Worm (Caenorhabditis elegans) whole organism, L2 larva: Measurements from ENCODE around the gene F09G2.1.

ENCODE experiments used
- gmeb-1 ChIP-seq: fragments of 150-350 bp; optimal IDR thresholded peaks from 2 replicates; lab custom pipeline; 2014; ENCODE audit warnings: missing biosample characterization, missing genetic modification characterization
- lin-13 ChIP-seq: fragments of 150-350 bp; optimal IDR thresholded peaks from 2 replicates; lab custom pipeline; 2014; ENCODE audit warnings: missing biosample characterization, missing genetic modification reagents, missing genetic modification characterization
- lsy-2 ChIP-seq, 2 experiments: fragments of 150-350 bp in 1 of 2; sonication (generic microtip) in 1 of 2; optimal IDR thresholded peaks; 2 replicates each; lab custom pipeline; 2014 to 2017; ENCODE audit warnings: missing biosample characterization in 2 of 2, missing genetic modification characterization in 2 of 2
- mab-5 ChIP-seq: fragments of 150-350 bp; optimal IDR thresholded peaks from 2 replicates; lab custom pipeline; 2014; ENCODE audit warnings: missing biosample characterization, missing genetic modification characterization
- skn-1 ChIP-seq: sonication (generic microtip); optimal IDR thresholded peaks from 2 replicates; lab custom pipeline; 2017; ENCODE audit warnings: missing biosample characterization, missing genetic modification characterization
- snpc-4 ChIP-seq: fragments of 150-350 bp; optimal IDR thresholded peaks from 2 replicates; lab custom pipeline; 2014; ENCODE audit warnings: missing biosample characterization, missing genetic modification characterization
- unc-55 ChIP-seq: fragments of 150-350 bp; sonication (generic microtip); optimal IDR thresholded peaks from 3 replicates; lab custom pipeline; 2014; ENCODE audit warnings: missing biosample characterization, missing genetic modification reagents, missing genetic modification characterization
- unc-62 ChIP-seq: fragments of 150-350 bp; optimal IDR thresholded peaks from 2 replicates; lab custom pipeline; 2014; ENCODE audit warnings: missing biosample characterization, missing genetic modification reagents, missing genetic modification characterization
- zag-1 ChIP-seq: fragments of 150-350 bp; optimal IDR thresholded peaks from 2 replicates; lab custom pipeline; 2014; ENCODE audit warnings: missing biosample characterization, missing genetic modification characterization
- ztf-4 ChIP-seq: fragments of 150-350 bp; optimal IDR thresholded peaks from 2 replicates; lab custom pipeline; 2014; ENCODE audit warnings: missing biosample characterization, missing genetic modification characterization

DNA sequence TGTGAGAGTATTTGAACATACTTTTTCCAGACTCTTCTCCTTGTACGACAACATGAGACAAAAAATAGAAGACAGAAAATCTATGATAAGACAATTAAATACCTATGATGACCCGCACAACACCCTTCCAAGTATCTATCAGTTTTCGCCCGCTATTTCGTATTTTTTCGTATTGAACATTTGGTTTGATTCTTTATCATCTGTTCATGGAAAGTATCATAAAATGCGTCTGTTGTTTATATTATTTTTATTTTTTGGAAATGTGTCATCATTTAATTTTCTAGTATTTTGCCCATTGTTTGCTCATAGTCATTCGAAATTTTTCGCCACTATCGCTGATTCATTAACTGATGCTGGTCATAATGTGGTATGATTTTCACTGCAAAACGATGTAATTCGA lies 42.9 kb upstream of the F09G2.1 start, which contains the start of gene ugt-39:
- TF ChIP-seq unc-62 (no peak), ztf-4 (tag; lab: Kevin White, UChicago) (no peak), snpc-4 (no peak), mab-5 (no peak), zag-1 (tag; lab: Kevin White, UChicago) (no peak), lsy-2 (tag; optimal IDR thresholded peaks at IDR 0.05; lab: Kevin White, UChicago) (no peak), lin-13 (no peak), skn-1 (no peak), unc-55 (GFP tag; lab: Kevin White, UChicago) (no peak), gmeb-1 (no peak)
